Worm (Caenorhabditis elegans): ENCODE results near the gene epc-1.

epc-1 gene

ce11 chrIII:12583466-12583865 is 24.9 kb downstream of the epc-1 start (continued):
- TF ChIP-seq attf-5 (GFP tag; optimal IDR thresholded peaks at IDR 0.05) = peak; percentile 95
- no peak; the same call in none of the 2 replicates for TF ChIP-seq B0336.3 (GFP tag; IDR thresholded peaks at IDR 0.05)
- TF ChIP-seq repo-1 (tag; optimal IDR thresholded peaks at IDR 0.05) = no peak
- TF ChIP-seq egrh-3 (GFP tag; IDR thresholded peaks at IDR 0.05) = 0 out of 2 replicates have a peak, but pooled peaks have one; percentile 5
- TF ChIP-seq let-526 (GFP tag; IDR thresholded peaks at IDR 0.05) = no peak
- TF ChIP-seq akir-1 (GFP tag; optimal IDR thresholded peaks at IDR 0.05) = peak; percentile 22
- TF ChIP-seq athp-1 (tag; optimal IDR thresholded peaks at IDR 0.05) = no peak
- TF ChIP-seq C06A6.2 (GFP tag; conservative IDR thresholded peaks at IDR 0.05) = peak; percentile 82
- TF ChIP-seq rec-8 (tag; optimal IDR thresholded peaks at IDR 0.05) = no peak
- TF ChIP-seq cebp-1 (GFP tag; IDR thresholded peaks at IDR 0.05) = no peak
- peak; percentile 82 for TF ChIP-seq cebp-1 (tag; optimal IDR thresholded peaks at IDR 0.05)
- TF ChIP-seq egl-44 (GFP tag; IDR thresholded peaks at IDR 0.05) = 0 out of 2 replicates have a peak, but pooled peaks have one; percentile 25
- TF ChIP-seq zfh-2 (GFP tag; conservative IDR thresholded peaks at IDR 0.05) = peak; percentile 83
- TF ChIP-seq ztf-26 (tag; optimal IDR thresholded peaks at IDR 0.05) = peak; percentile 73
- TF ChIP-seq Y67H2A.10 (GFP tag; conservative IDR thresholded peaks at IDR 0.05) = no peak; the same call in 1 of the 2 replicates
- no peak for TF ChIP-seq ama-1 (optimal IDR thresholded peaks at IDR 0.05)
- no peak for TF ChIP-seq ama-1 (GFP tag; optimal IDR thresholded peaks at IDR 0.05)
- peak; percentile 61; the same call in 1 of the 2 replicates for TF ChIP-seq lin-26 (GFP tag; IDR thresholded peaks at IDR 0.05)
- TF ChIP-seq chd-7 (tag; optimal IDR thresholded peaks at IDR 0.05) = peak; percentile 86
- TF ChIP-seq snpc-1.3 (tag; optimal IDR thresholded peaks at IDR 0.05; ENCODE audit: insufficient read depth) = no peak
- TF ChIP-seq lin-40 (tag; optimal IDR thresholded peaks at IDR 0.05) = peak; percentile 90
- TF ChIP-seq nfya-2 (GFP tag; IDR thresholded peaks at IDR 0.05) = no peak
- TF ChIP-seq nhr-179 (tag; optimal IDR thresholded peaks at IDR 0.05) = no peak
- TF ChIP-seq K11D2.4 (GFP tag; IDR thresholded peaks at IDR 0.05) = peak; percentile 86
- 0 out of 2 replicates have a peak, but pooled peaks have one; percentile 49 for TF ChIP-seq aptf-2 (GFP tag; conservative IDR thresholded peaks at IDR 0.05)
- peak; percentile 64 for TF ChIP-seq tbp1 (GFP tag; optimal IDR thresholded peaks at IDR 0.05)
- TF ChIP-seq pbrm-1 (GFP tag; IDR thresholded peaks at IDR 0.05) = peak; percentile 51; the same call in 1 of the 2 replicates
- peak; percentile 59 for TF ChIP-seq lin-54 (GFP tag; optimal IDR thresholded peaks at IDR 0.05)
- TF ChIP-seq K12H6.12 (tag; optimal IDR thresholded peaks at IDR 0.05) = peak; percentile 94
- 0 out of 2 replicates have a peak, but pooled peaks have one; percentile 68 for TF ChIP-seq madf-3 (GFP tag; IDR thresholded peaks at IDR 0.05)
- TF ChIP-seq aptf-3 (GFP tag; IDR thresholded peaks at IDR 0.05) = no peak
- no peak for TF ChIP-seq atf-7 (tag; optimal IDR thresholded peaks at IDR 0.05)
- peak; percentile 63 for TF ChIP-seq rcor-1 (GFP tag; IDR thresholded peaks at IDR 0.05)
- peak in 1 of 3 experiments; percentile 85 for TF ChIP-seq lin-35 (GFP tag; optimal IDR thresholded peaks at IDR 0.05)
- TF ChIP-seq somi-1 (GFP tag; optimal IDR thresholded peaks at IDR 0.05) = peak; percentile 92
- no peak for TF ChIP-seq F39B2.1 (GFP tag; IDR thresholded peaks at IDR 0.05)
- TF ChIP-seq zim-3 (tag; optimal IDR thresholded peaks at IDR 0.05) = no peak
- peak; percentile 46 for TF ChIP-seq ztf-22 (GFP tag; optimal IDR thresholded peaks at IDR 0.05)
- TF ChIP-seq egl-18 (GFP tag; IDR thresholded peaks at IDR 0.05) = 0 out of 2 replicates have a peak, but pooled peaks have one; percentile 45
- no peak for TF ChIP-seq ceh-100 (GFP tag; IDR thresholded peaks at IDR 0.05)
- TF ChIP-seq pha-4 (tag; optimal IDR thresholded peaks at IDR 0.05) = peak; percentile 40
